Worm (Caenorhabditis elegans): ENCODE data around the gene K04D7.6.
A peak's percentile ranks its signal among the peaks of the same experiment; 100 is the strongest.

The K04D7.6 gene

DNA sequence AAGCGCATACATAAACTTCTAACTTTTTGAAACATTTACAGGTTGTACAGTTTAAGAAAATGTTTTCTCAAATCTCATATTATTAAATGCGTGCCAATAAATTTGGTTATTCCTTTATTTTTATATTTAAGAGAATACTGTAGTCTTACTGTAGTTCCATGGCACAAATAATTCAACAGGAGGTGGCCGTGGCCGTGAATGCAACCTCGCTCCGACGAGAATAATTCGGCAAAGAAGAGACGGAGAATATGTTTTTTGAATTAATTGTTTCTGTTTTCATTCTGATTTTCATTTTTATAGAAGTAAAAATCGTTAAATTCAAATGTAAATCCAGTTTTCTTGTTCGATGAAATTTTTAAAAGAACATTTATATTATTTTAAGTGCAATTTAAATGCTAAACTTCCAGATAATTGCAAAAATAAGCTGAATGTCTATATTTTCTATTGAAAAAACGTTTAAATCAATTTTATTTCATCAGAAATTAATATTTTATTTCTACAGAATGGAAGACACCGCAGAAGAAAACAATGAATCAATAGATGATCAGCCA lies 8.7 kb downstream of the K04D7.6 start, which contains the start of gene gon-4 (continued):
- TF ChIP-seq lsl-1 (GFP tag; optimal IDR thresholded peaks at IDR 0.05) (peak; percentile 59), Y95B8A.8 (GFP tag; IDR thresholded peaks at IDR 0.05) (no peak), atf-7 (tag; optimal IDR thresholded peaks at IDR 0.05) (no peak), nhr-90 (tag; optimal IDR thresholded peaks at IDR 0.05) (no peak), ceh-27 (GFP tag; optimal IDR thresholded peaks at IDR 0.05) (peak; percentile 16), ztf-6 (GFP tag; IDR thresholded peaks at IDR 0.05) (no peak), ceh-58 (GFP tag; IDR thresholded peaks at IDR 0.05) (no peak), T07F8.4 (tag; optimal IDR thresholded peaks at IDR 0.05) (no peak), him-1 (tag; optimal IDR thresholded peaks at IDR 0.05) (no peak), Y53G8AR.9 (GFP tag; conservative IDR thresholded peaks at IDR 0.05) (no peak)

DNA sequence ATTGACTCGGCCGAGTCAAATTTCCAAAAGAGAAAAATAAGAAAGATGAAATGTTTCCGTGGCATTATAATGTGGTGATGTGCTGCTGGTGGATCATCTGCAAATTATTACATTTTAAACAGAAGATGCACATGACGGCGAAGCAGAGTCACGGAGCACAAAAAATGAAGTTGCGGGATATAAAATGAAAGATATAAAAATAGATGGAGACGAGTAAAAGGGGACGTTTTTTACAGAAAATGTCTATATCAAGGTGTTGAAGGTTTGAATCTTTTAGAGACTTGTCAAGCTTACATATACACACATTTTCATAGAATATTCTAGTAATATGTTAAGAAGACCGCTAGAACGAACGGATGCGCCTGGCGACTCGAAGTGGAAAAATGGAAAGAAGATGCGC lies 11.7 kb downstream of the K04D7.6 start, which contains the start of gene ptrg-1:
Gene ptrg-1, minus strand, starts transcription at position 101 of the 400 bp plus-strand sequence.
- TF ChIP-seq hmg-20 (GFP tag; IDR thresholded peaks at IDR 0.05) (no peak), hrde-1 (tag; optimal IDR thresholded peaks at IDR 0.05; ENCODE audit: borderline replicate concordance) (no peak), xnd-1 (tag; optimal IDR thresholded peaks at IDR 0.05) (no peak), nfyb-1 (GFP tag; IDR thresholded peaks at IDR 0.05) (no peak), Y56A3A.18 (GFP tag; IDR thresholded peaks at IDR 0.05) (no peak), nhr-27 (tag; optimal IDR thresholded peaks at IDR 0.05) (no peak), tbp1 (GFP tag; optimal IDR thresholded peaks at IDR 0.05) (no peak)

ce11 chrIV:10191498-10191897 lies 14.6 kb downstream of the K04D7.6 start:
- TF ChIP-seq Y53G8AR.9 (GFP tag; conservative IDR thresholded peaks at IDR 0.05) = no peak
- TF ChIP-seq egrh-3 (GFP tag; IDR thresholded peaks at IDR 0.05) = no peak
- no peak for TF ChIP-seq hmg-20 (GFP tag; IDR thresholded peaks at IDR 0.05)
- no peak for TF ChIP-seq dpff-1 (tag; optimal IDR thresholded peaks at IDR 0.05)
- no peak for TF ChIP-seq ceh-40 (GFP tag; IDR thresholded peaks at IDR 0.05)
- no peak for TF ChIP-seq let-526 (GFP tag; IDR thresholded peaks at IDR 0.05)
- TF ChIP-seq aptf-2 (GFP tag; conservative IDR thresholded peaks at IDR 0.05) = no peak
- TF ChIP-seq cebp-2 (GFP tag; IDR thresholded peaks at IDR 0.05) = no peak
- TF ChIP-seq attf-5 (GFP tag; optimal IDR thresholded peaks at IDR 0.05) = no peak
- TF ChIP-seq lin-40 (tag; optimal IDR thresholded peaks at IDR 0.05) = no peak
- TF ChIP-seq nhr-80 (tag; optimal IDR thresholded peaks at IDR 0.05) = no peak
- TF ChIP-seq tlf-1 (GFP tag; optimal IDR thresholded peaks at IDR 0.05) = no peak
- TF ChIP-seq rec-8 (tag; optimal IDR thresholded peaks at IDR 0.05) = no peak
- no peak for TF ChIP-seq ztf-26 (tag; optimal IDR thresholded peaks at IDR 0.05)

DNA sequence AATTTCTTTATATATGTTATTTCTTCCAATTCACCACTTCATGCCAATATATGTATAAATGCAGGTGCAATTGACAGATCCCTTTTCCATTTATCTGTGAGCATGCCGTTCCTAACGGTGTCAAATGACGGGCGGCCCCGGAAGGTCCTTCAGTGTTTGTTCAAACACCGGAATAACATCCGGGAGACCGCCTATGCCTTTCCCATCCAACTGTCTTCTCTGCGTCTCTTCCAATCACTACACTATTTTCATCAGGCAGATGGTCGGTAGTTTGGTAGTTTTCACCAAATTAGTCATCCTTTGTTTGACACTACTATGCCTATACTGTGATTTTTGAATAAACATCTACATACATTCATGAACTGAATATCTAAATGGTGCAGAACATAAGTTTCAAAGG lies 15.5 kb downstream of the K04D7.6 start:
- TF ChIP-seq mel-28 (tag; optimal IDR thresholded peaks at IDR 0.05; ENCODE audit: borderline replicate concordance) (no peak), hmg-1.2 (GFP tag; IDR thresholded peaks at IDR 0.05) (peak; percentile 79)

- TF ChIP-seq snpc-1.3 (tag; optimal IDR thresholded peaks at IDR 0.05; ENCODE audit: insufficient read depth) (no peak), hmg-1.2 (GFP tag; IDR thresholded peaks at IDR 0.05) (no peak), madf-8 (GFP tag; conservative IDR thresholded peaks at IDR 0.05) (no peak), ztf-3 (GFP tag; optimal IDR thresholded peaks at IDR 0.05) (no peak), ztf-25 (GFP tag; IDR thresholded peaks at IDR 0.05) (no peak), C06A6.2 (GFP tag; conservative IDR thresholded peaks at IDR 0.05) (no peak), madf-6 (GFP tag; IDR thresholded peaks at IDR 0.05) (no peak), nhr-120 (GFP tag; IDR thresholded peaks at IDR 0.05) (no peak)
Measured at ce11 chrIV:10188505-10188904, 17.6 kb downstream of the K04D7.6 start.
